Worm (Caenorhabditis elegans) whole organism, young adult: Measurements from ENCODE around the gene srh-105.
"Not testable (repeated sequence)": the region's sequence is repeated elsewhere in the genome, so short reads cannot be mapped to it uniquely, and the experiment has no call there.

Experiments used
- C17E4.6 ChIP-seq: fragments of 200-800 bp; sonication (Bioruptor generic); IDR thresholded peaks from 2 replicates; pipeline ENCODE4 v1.3.6; 2022; ENCODE audit warnings: missing genetic modification reagents, missing genetic modification characterization, missing compliant biosample characterization
- D2030.7 ChIP-seq: fragments of 200-800 bp; sonication (Bioruptor generic); IDR thresholded peaks from 2 replicates; pipeline ENCODE4 v1.3.6; 2022; ENCODE audit warnings: missing genetic modification reagents, missing genetic modification characterization, missing compliant biosample characterization
- F22D6.2 ChIP-seq: sonication (generic microtip); optimal IDR thresholded peaks from 2 replicates; lab custom pipeline; 2016; ENCODE audit warnings: mild to moderate bottlenecking, missing genetic modification characterization, missing compliant biosample characterization
- F23B12.7 ChIP-seq: sonication (generic microtip); optimal IDR thresholded peaks from 2 replicates; lab custom pipeline; 2017; ENCODE audit warnings: missing genetic modification characterization, mild to moderate bottlenecking, missing compliant biosample characterization, antibody characterized with exemption, moderate library complexity; ENCODE audit not compliant: insufficient read depth
- F57A8.1 ChIP-seq: fragments of 200-800 bp; sonication (Bioruptor generic); optimal IDR thresholded peaks from 2 replicates; lab custom pipeline; 2018; ENCODE audit warnings: mild to moderate bottlenecking, missing genetic modification characterization, moderate library complexity, missing compliant biosample characterization
- K11D2.4 ChIP-seq: fragments of 200-800 bp; sonication (Bioruptor generic); IDR thresholded peaks from 2 replicates; pipeline ENCODE4 v1.3.6; 2022; ENCODE audit warnings: missing genetic modification reagents, missing genetic modification characterization, missing compliant biosample characterization
- Y95B8A.8 ChIP-seq: fragments of 200-800 bp; sonication (Bioruptor generic); IDR thresholded peaks from 2 replicates; pipeline ENCODE4 v1.3.6; 2022; ENCODE audit warnings: missing genetic modification reagents, missing genetic modification characterization, missing compliant biosample characterization
- ZK185.1 ChIP-seq: sonication (generic microtip); optimal IDR thresholded peaks from 2 replicates; lab custom pipeline; 2016; ENCODE audit warnings: mild to moderate bottlenecking, missing genetic modification characterization, missing compliant biosample characterization; ENCODE audit not compliant: poor library complexity, severe bottlenecking
- attf-6 ChIP-seq: fragments of 200-800 bp; sonication (Bioruptor generic); IDR thresholded peaks from 2 replicates; pipeline ENCODE4 v1.3.6; 2022; ENCODE audit warnings: missing genetic modification reagents, missing genetic modification characterization, missing compliant biosample characterization
- cebp-1 ChIP-seq, 2 experiments: fragments of 200-800 bp in 1 of 2; sonication (Bioruptor generic) in 1 of 2; sonication (generic microtip) in 1 of 2; IDR thresholded peaks in 1 of 2; optimal IDR thresholded peaks in 1 of 2; 2 replicates each; pipeline versions ENCODE4 v1.3.6 to Lab custom; 2017 to 2022; ENCODE audit warnings: missing compliant biosample characterization in 2 of 2, missing genetic modification characterization in 2 of 2, mild to moderate bottlenecking in 1 of 2, missing genetic modification reagents in 1 of 2, moderate library complexity in 1 of 2
- ceh-58 ChIP-seq: fragments of 200-800 bp; sonication (Bioruptor generic); IDR thresholded peaks from 2 replicates; pipeline ENCODE4 v1.3.6; 2022; ENCODE audit warnings: missing genetic modification characterization, missing compliant biosample characterization
- chd-7 ChIP-seq: sonication (generic microtip); optimal IDR thresholded peaks from 2 replicates; lab custom pipeline; 2016; ENCODE audit warnings: mild to moderate bottlenecking, missing genetic modification characterization, moderate library complexity, missing compliant biosample characterization
- die-1 ChIP-seq: sonication (generic microtip); optimal IDR thresholded peaks from 2 replicates; lab custom pipeline; 2016; ENCODE audit warnings: missing genotype, mild to moderate bottlenecking, missing genetic modification characterization, missing compliant biosample characterization
- dox-1 ChIP-seq: fragments of 200-800 bp; sonication (Bioruptor generic); IDR thresholded peaks from 2 replicates; pipeline ENCODE4 v1.3.6; 2022; ENCODE audit warnings: missing genetic modification reagents, missing genetic modification characterization, missing compliant biosample characterization
- dpff-1 ChIP-seq: sonication (generic microtip); optimal IDR thresholded peaks from 2 replicates; lab custom pipeline; 2017; ENCODE audit warnings: mild to moderate bottlenecking, missing genetic modification characterization, missing compliant biosample characterization
- ekl-4 ChIP-seq: fragments of 200-800 bp; sonication (Bioruptor generic); IDR thresholded peaks from 2 replicates; pipeline ENCODE4 v1.3.6; 2022; ENCODE audit warnings: missing genetic modification reagents, missing genetic modification characterization, missing compliant biosample characterization
- fkh-3 ChIP-seq: sonication (generic microtip); optimal IDR thresholded peaks from 2 replicates; lab custom pipeline; 2016; ENCODE audit warnings: mild to moderate bottlenecking, missing genetic modification characterization, missing compliant biosample characterization
- hlh-12 ChIP-seq: sonication (generic microtip); optimal IDR thresholded peaks from 2 replicates; lab custom pipeline; 2016; ENCODE audit warnings: missing genetic modification characterization, missing compliant biosample characterization
- hmg-1.2 ChIP-seq: fragments of 200-800 bp; sonication (Bioruptor generic); IDR thresholded peaks from 2 replicates; pipeline ENCODE4 v1.3.6; 2022; ENCODE audit warnings: missing genetic modification reagents, missing genetic modification characterization, missing compliant biosample characterization
- hsf-1 ChIP-seq: fragments of 200-800 bp; sonication (Bioruptor generic); IDR thresholded peaks from 2 replicates; pipeline ENCODE4 v1.3.6; 2022; ENCODE audit warnings: missing genetic modification reagents, missing genetic modification characterization, missing compliant biosample characterization
- let-526 ChIP-seq: fragments of 200-800 bp; sonication (Bioruptor generic); IDR thresholded peaks from 2 replicates; pipeline ENCODE4 v1.3.6; 2022; ENCODE audit warnings: missing genetic modification reagents, missing genetic modification characterization, missing compliant biosample characterization
- let-607 ChIP-seq, 2 experiments: fragments of 200-800 bp in 1 of 2; sonication (Bioruptor generic) in 1 of 2; sonication (generic microtip) in 1 of 2; optimal IDR thresholded peaks; 2 replicates each; lab custom pipeline; 2016 to 2018; ENCODE audit warnings: mild to moderate bottlenecking in 2 of 2, missing compliant biosample characterization in 2 of 2, missing genetic modification characterization in 2 of 2, moderate library complexity in 2 of 2, missing genotype in 1 of 2
- lsl-1 ChIP-seq: fragments of 200-800 bp; sonication (Bioruptor generic); optimal IDR thresholded peaks from 2 replicates; lab custom pipeline; 2018; ENCODE audit warnings: mild to moderate bottlenecking, missing genetic modification characterization, moderate library complexity, missing compliant biosample characterization
- lsy-27 ChIP-seq: sonication (generic microtip); optimal IDR thresholded peaks from 2 replicates; lab custom pipeline; 2017; ENCODE audit warnings: missing genetic modification characterization, mild to moderate bottlenecking, missing compliant biosample characterization, antibody characterized with exemption, missing genotype, borderline replicate concordance; ENCODE audit not compliant: insufficient read depth
- madf-6 ChIP-seq: fragments of 200-800 bp; sonication (Bioruptor generic); IDR thresholded peaks from 2 replicates; pipeline ENCODE4 v1.3.6; 2022; ENCODE audit warnings: missing genetic modification reagents, missing genetic modification characterization, missing compliant biosample characterization
- mcd-1 ChIP-seq: fragments of 200-800 bp; sonication (Bioruptor generic); IDR thresholded peaks from 2 replicates; pipeline ENCODE4 v1.3.6; 2022; ENCODE audit warnings: missing genetic modification reagents, missing genetic modification characterization, missing compliant biosample characterization
- mxl-1 ChIP-seq: sonication (generic microtip); optimal IDR thresholded peaks from 2 replicates; lab custom pipeline; 2016; ENCODE audit warnings: missing genetic modification characterization, missing compliant biosample characterization
- nfya-1 ChIP-seq: sonication (generic microtip); optimal IDR thresholded peaks from 2 replicates; lab custom pipeline; 2017; ENCODE audit warnings: antibody characterized with exemption, missing compliant biosample characterization, missing genetic modification characterization, borderline replicate concordance; ENCODE audit not compliant: insufficient read depth
- nhr-27 ChIP-seq: fragments of 200-800 bp; sonication (Bioruptor generic); optimal IDR thresholded peaks from 2 replicates; lab custom pipeline; 2018; ENCODE audit warnings: mild to moderate bottlenecking, missing genetic modification characterization, moderate library complexity, missing compliant biosample characterization
- nhr-80 ChIP-seq: sonication (generic microtip); optimal IDR thresholded peaks from 2 replicates; lab custom pipeline; 2016; ENCODE audit warnings: missing genetic modification characterization, missing compliant biosample characterization
- repo-1 ChIP-seq: sonication (generic microtip); optimal IDR thresholded peaks from 2 replicates; lab custom pipeline; 2017; ENCODE audit warnings: mild to moderate bottlenecking, missing genetic modification characterization, missing compliant biosample characterization
- zfh-2 ChIP-seq: fragments of 200-800 bp; sonication (Bioruptor generic); conservative IDR thresholded peaks from 2 replicates; pipeline ENCODE4 v1.3.6; 2022; ENCODE audit warnings: missing genetic modification reagents, missing genetic modification characterization, missing compliant biosample characterization
- ztf-25 ChIP-seq: fragments of 200-800 bp; sonication (Bioruptor generic); IDR thresholded peaks from 2 replicates; pipeline ENCODE4 v1.3.6; 2022; ENCODE audit warnings: missing genetic modification reagents, missing genetic modification characterization, missing compliant biosample characterization
- ztf-28 ChIP-seq: fragments of 200-800 bp; sonication (Bioruptor generic); IDR thresholded peaks from 2 replicates; pipeline ENCODE4 v1.3.6; 2022; ENCODE audit warnings: missing genetic modification reagents, missing genetic modification characterization, missing compliant biosample characterization

The srh-105 gene

DNA sequence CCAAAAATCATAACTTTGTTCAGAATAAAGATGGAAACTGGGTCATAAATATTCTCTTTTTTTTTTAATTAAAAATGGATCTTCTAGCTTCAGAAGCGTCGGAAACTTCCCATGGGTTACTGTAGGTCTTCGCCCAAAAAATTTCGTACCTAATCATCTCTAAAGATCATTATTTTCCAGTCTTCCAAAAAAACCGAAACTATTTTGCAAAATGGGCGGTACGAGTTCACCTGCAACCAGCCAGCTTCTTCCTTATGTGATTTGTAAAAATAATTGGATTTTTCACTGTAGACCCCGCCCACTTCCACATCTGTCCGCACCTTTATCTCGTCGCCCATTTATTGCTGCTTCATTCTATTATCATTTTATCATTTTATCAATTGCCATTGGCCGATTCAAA, 37.3 kb upstream of the srh-105 start, which contains the start of gene mlt-10:
Gene mlt-10, plus strand, starts transcription at position 301 of the 400 bp plus-strand sequence.
- TF ChIP-seq D2030.7 (no peak), let-607 (tag; optimal IDR thresholded peaks at IDR 0.05; lab: Kevin White, UChicago) (no peak), K11D2.4 (GFP tag; lab: Robert Waterston, UW) (no peak), lsy-27 (no peak), cebp-1 (GFP tag; IDR thresholded peaks at IDR 0.05; lab: Robert Waterston, UW) (no peak), cebp-1 (tag; optimal IDR thresholded peaks at IDR 0.05; lab: Kevin White, UChicago) (no peak), dox-1 (GFP tag; lab: Robert Waterston, UW) (no peak), repo-1 (tag; lab: Kevin White, UChicago) (no peak), mxl-1 (tag; lab: Kevin White, UChicago) (no peak), zfh-2 (GFP tag; lab: Robert Waterston, UW) (no peak), nfya-1 (tag; lab: Kevin White, UChicago) (no peak), ZK185.1 (tag; lab: Kevin White, UChicago) (no peak), nhr-80 (tag; lab: Kevin White, UChicago) (no peak), mcd-1 (GFP tag; lab: Robert Waterston, UW) (no peak), hlh-12 (tag; lab: Kevin White, UChicago) (no peak), die-1 (tag; lab: Kevin White, UChicago) (no peak), ztf-25 (no peak)

DNA sequence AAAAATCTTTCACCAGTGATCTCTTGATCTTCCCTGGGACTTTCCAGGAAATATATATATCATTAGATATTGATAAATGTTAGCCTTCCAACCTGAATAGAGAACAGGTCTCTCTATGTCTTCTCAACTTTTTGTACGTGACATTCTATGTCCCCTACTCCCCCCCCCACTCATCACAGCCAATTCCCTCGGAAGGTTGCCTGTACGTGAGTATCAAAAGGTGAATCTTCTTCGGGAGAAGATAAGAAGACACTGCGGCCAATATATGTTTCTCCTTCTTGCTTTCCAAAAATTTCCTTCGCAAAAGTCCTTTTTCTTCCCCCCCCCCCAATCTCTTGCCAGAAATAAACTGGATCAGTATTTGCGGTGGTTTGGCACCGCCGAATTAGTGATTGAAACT, 33.3 kb upstream of the srh-105 start:
- TF ChIP-seq nfya-1 (tag; lab: Kevin White, UChicago): no peak
- TF ChIP-seq lsl-1: no peak
- TF ChIP-seq mxl-1 (tag; lab: Kevin White, UChicago): no peak
- TF ChIP-seq ceh-58 (GFP tag; lab: Robert Waterston, UW): no peak

DNA sequence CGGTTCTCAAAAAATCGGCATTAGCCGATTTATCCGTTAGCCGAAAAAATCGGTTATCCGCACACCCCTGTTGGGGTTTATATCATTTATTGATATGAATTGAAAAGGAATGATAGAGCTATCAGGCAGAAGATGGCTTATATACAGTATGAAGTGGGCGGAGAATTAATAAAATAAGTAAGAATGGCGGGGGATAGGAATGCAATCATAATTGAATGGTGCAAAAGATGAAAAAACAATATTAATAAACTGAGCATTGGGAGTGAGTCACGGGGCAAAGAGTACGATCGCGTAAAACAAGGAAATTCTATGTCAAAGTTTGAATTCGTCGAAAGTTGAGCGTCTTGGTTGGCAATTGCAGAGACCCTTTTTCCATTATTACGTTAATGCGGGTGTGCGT, 27.6 kb upstream of the srh-105 start, which contains the start of gene T27A1.2:
Gene T27A1.2, minus strand, starts transcription at position 101 of the 400 bp plus-strand sequence.
- TF ChIP-seq ekl-4 (no peak), F22D6.2 (no peak), let-526 (GFP tag; lab: Robert Waterston, UW) (no peak), ZK185.1 (tag; lab: Kevin White, UChicago) (no peak), C17E4.6 (no peak), madf-6 (GFP tag; lab: Robert Waterston, UW) (no peak), nhr-27 (no peak), chd-7 (tag; lab: Kevin White, UChicago) (no peak), dpff-1 (no peak), attf-6 (GFP tag; lab: Robert Waterston, UW) (no peak), ztf-28 (GFP tag; lab: Robert Waterston, UW) (no peak), F23B12.7 (tag; lab: Kevin White, UChicago) (no peak), Y95B8A.8 (GFP tag; lab: Robert Waterston, UW) (no peak), F57A8.1 (GFP tag; lab: Kevin White, UChicago) (no peak), hsf-1 (GFP tag; lab: Robert Waterston, UW) (no peak)

DNA sequence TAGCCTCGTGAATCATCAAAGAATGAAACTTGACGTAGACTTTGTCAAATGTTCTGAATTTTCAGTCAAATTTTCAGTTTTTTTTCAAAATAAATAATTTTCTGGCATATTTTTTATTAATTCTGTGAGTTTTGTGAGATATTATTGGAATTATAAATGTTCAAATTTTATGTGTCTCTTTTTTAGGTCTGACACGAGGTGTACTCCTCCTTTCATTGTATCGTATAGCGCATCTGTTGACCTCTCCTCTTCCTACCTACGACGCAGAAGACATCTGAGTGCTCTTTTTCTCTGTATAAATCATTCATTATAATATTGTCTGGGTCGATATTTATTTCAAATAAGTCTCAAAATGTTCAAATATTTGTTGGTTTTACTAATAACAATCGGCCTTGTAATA, 26.1 kb upstream of the srh-105 start, which contains the start of gene T27A1.3:
Gene T27A1.3, plus strand, starts transcription at position 301 of the 400 bp plus-strand sequence.
- TF ChIP-seq let-607 (tag; optimal IDR thresholded peaks at IDR 0.05; lab: Kevin White, UChicago); hmg-1.2; fkh-3 (tag; lab: Kevin White, UChicago): not testable (repeated sequence)
